Worm (Caenorhabditis elegans): ENCODE measurements around the gene F42C5.6.
A peak's percentile ranks its signal among the peaks of the same experiment; 100 is the strongest.

Gene F42C5.6

DNA sequence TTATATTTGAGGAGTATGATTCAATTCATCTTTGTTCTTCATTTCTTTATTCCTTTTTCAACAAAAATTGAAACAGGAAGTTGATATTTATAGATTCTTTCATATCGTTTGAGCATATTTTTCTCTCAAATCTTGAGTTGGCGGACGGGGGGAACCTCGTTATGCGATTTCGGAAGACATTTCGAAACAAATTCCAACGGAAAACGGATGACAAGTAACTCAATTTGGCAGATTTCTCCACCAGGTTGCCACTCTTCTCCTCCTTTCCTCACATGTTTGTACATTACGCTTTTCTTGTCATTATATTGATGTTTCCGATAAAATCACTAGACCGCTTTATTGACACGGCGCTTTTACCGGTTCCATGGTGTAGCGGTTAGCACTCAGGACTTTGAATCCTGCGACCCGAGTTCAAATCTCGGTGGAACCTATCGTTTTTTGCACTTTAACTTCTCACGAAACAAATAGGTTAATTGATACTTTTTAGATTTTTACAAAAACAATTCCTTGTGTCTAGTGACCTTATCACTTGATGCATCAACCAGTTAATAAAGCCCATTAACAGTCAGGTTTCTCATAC is 33.8 kb downstream of the F42C5.6 start:
- TF ChIP-seq nhr-2 (tag; optimal IDR thresholded peaks at IDR 0.05) (no peak), ztf-11 (tag; optimal IDR thresholded peaks at IDR 0.05) (no peak), ceh-43 (GFP tag; optimal IDR thresholded peaks at IDR 0.05) (no peak), ces-1 (GFP tag; optimal IDR thresholded peaks at IDR 0.05) (peak; percentile 76), unc-62 (GFP tag; optimal IDR thresholded peaks at IDR 0.05) (no peak), ham-2 (GFP tag; optimal IDR thresholded peaks at IDR 0.05) (no peak), M03D4.4 (tag; optimal IDR thresholded peaks at IDR 0.05) (no peak), unc-39 (tag; optimal IDR thresholded peaks at IDR 0.05) (no peak), tbx-8 (GFP tag; optimal IDR thresholded peaks at IDR 0.05) (no peak)

DNA sequence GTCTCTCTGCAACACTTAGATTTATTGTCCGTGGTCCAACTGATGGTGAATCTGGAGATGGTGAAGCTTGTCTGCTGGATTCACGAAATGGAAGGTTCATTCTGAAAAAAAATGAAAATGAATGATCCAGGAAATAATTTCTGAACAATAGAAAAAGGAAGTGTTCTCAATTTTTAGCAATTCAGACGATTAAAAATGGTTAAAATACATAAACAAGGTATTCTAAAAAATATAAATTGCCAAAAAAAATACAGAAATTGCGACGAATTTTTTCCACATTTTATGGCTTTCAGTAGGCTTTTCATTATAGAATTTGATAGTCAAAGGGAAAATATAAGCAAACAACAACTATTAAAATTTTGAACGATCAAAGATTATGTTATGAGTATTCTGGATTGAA is 45.7 kb downstream of the F42C5.6 start, which contains the start of gene glb-2:
TSS of gene glb-2 (minus strand) at position 101 of the 400 bp plus-strand sequence.
- TF ChIP-seq unc-62 (GFP tag; optimal IDR thresholded peaks at IDR 0.05) (no peak), lsy-2 (tag; optimal IDR thresholded peaks at IDR 0.05) (no peak), lin-13 (tag; optimal IDR thresholded peaks at IDR 0.05) (no peak), zip-8 (tag; optimal IDR thresholded peaks at IDR 0.05) (no peak), cnd-1 (tag; optimal IDR thresholded peaks at IDR 0.05) (no peak), sptf-1 (tag; optimal IDR thresholded peaks at IDR 0.05) (no peak), bed-3 (GFP tag; optimal IDR thresholded peaks at IDR 0.05) (no peak), unc-120 (tag; optimal IDR thresholded peaks at IDR 0.05; ENCODE audit: poor library complexity, severe bottlenecking) (no peak), sem-2 (GFP tag; optimal IDR thresholded peaks at IDR 0.05) (no peak), flh-1 (GFP tag; optimal IDR thresholded peaks at IDR 0.05) (no peak), ztf-11 (tag; optimal IDR thresholded peaks at IDR 0.05) (no peak), unc-39 (tag; optimal IDR thresholded peaks at IDR 0.05) (no peak), M03D4.4 (tag; optimal IDR thresholded peaks at IDR 0.05) (no peak), ham-2 (GFP tag; optimal IDR thresholded peaks at IDR 0.05) (no peak), tbx-8 (GFP tag; optimal IDR thresholded peaks at IDR 0.05) (no peak), elt-1 (tag; optimal IDR thresholded peaks at IDR 0.05; ENCODE audit: borderline replicate concordance, insufficient read depth) (no peak)

DNA sequence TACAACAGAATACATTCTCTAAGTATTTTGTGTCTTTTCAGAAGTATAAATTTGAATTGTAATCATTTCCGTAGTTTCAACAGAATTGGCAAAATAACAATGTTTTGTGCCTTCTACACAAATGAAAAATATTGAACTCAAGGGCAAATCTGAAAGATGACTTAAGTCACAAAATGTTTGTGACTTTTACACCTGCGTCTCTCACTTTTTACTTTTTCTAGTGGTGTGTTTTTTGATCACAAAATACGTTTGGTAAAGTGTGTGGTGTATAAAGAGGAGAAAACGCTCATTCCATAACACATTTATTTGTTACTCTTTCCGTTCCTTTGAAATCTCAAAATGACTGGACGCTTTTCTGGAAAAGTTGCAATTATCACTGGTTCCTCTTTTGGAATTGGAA is 48.3 kb downstream of the F42C5.6 start, which contains the start of gene C06E4.3:
TSS of gene C06E4.3 (plus strand) at position 289 of the 400 bp plus-strand sequence.
- no peak for TF ChIP-seq sem-2 (GFP tag; optimal IDR thresholded peaks at IDR 0.05)
- no peak for TF ChIP-seq pha-4 (tag; optimal IDR thresholded peaks at IDR 0.05)
- TF ChIP-seq zip-8 (tag; optimal IDR thresholded peaks at IDR 0.05), result no peak
- TF ChIP-seq mls-2 (tag; optimal IDR thresholded peaks at IDR 0.05), result no peak
- TF ChIP-seq nhr-28 (tag; optimal IDR thresholded peaks at IDR 0.05), result no peak
- no peak for TF ChIP-seq flh-1 (GFP tag; optimal IDR thresholded peaks at IDR 0.05)
- no peak for TF ChIP-seq nhr-76 (tag; optimal IDR thresholded peaks at IDR 0.05)
- TF ChIP-seq unc-39 (tag; optimal IDR thresholded peaks at IDR 0.05), result no peak
- no peak for TF ChIP-seq snpc-4 (tag; optimal IDR thresholded peaks at IDR 0.05)
- TF ChIP-seq unc-62 (GFP tag; optimal IDR thresholded peaks at IDR 0.05), result no peak
- TF ChIP-seq mab-5 (tag; optimal IDR thresholded peaks at IDR 0.05), result no peak

Data from whole organism, mixed stage, embryonic.